Worm (Caenorhabditis elegans) whole organism, L2 larva: ENCODE results near the gene F47B8.18.

Source experiments
- C34F6.9 ChIP-seq: fragments of 150-350 bp; optimal IDR thresholded peaks from 2 replicates; lab custom pipeline; 2014; ENCODE audit warnings: missing biosample characterization, missing genetic modification characterization
- F13H6.1 ChIP-seq: sonication (generic microtip); optimal IDR thresholded peaks from 2 replicates; lab custom pipeline; 2016; ENCODE audit warnings: missing genetic modification characterization, missing compliant biosample characterization
- Y55F3AM.14 ChIP-seq: fragments of 200-800 bp; sonication (Bioruptor generic); optimal IDR thresholded peaks from 2 replicates; lab custom pipeline; 2018; ENCODE audit warnings: mild to moderate bottlenecking, missing genetic modification characterization, missing compliant biosample characterization
- ZK546.5 ChIP-seq: sonication (generic microtip); optimal IDR thresholded peaks from 2 replicates; lab custom pipeline; 2017; ENCODE audit warnings: missing biosample characterization, missing genetic modification characterization
- ama-1 ChIP-seq: fragments of 150-350 bp; optimal IDR thresholded peaks from 2 replicates; lab custom pipeline; 2018; ENCODE audit warnings: inconsistent platforms
- blmp-1 ChIP-seq: sonication (generic microtip); optimal IDR thresholded peaks from 2 replicates; lab custom pipeline; 2017; ENCODE audit warnings: missing genetic modification characterization, mild to moderate bottlenecking, missing compliant biosample characterization, antibody characterized with exemption, moderate library complexity; ENCODE audit not compliant: insufficient read depth
- ceh-82 ChIP-seq: fragments of 150-350 bp; optimal IDR thresholded peaks from 2 replicates; lab custom pipeline; 2014; ENCODE audit warnings: missing biosample characterization, missing genetic modification characterization
- crh-2 ChIP-seq: sonication (generic microtip); optimal IDR thresholded peaks from 2 replicates; lab custom pipeline; 2017; ENCODE audit warnings: missing biosample characterization, missing genetic modification characterization
- dmd-4 ChIP-seq: sonication (generic microtip); optimal IDR thresholded peaks from 2 replicates; lab custom pipeline; 2017; ENCODE audit warnings: missing biosample characterization, missing genetic modification characterization
- elt-1 ChIP-seq: fragments of 150-350 bp; optimal IDR thresholded peaks from 2 replicates; lab custom pipeline; 2014; ENCODE audit warnings: missing biosample characterization, missing genetic modification characterization
- elt-3 ChIP-seq: sonication (generic microtip); optimal IDR thresholded peaks from 2 replicates; lab custom pipeline; 2017; ENCODE audit warnings: missing biosample characterization, missing genetic modification characterization
- fos-1 ChIP-seq: fragments of 150-350 bp; optimal IDR thresholded peaks from 2 replicates; lab custom pipeline; 2014; ENCODE audit warnings: missing biosample characterization, missing genetic modification characterization
- gmeb-1 ChIP-seq: fragments of 150-350 bp; optimal IDR thresholded peaks from 2 replicates; lab custom pipeline; 2014; ENCODE audit warnings: missing biosample characterization, missing genetic modification characterization
- lin-39 ChIP-seq: fragments of 150-350 bp; optimal IDR thresholded peaks from 2 replicates; lab custom pipeline; 2014; ENCODE audit warnings: missing biosample characterization, missing genetic modification reagents, missing genetic modification characterization
- lsy-2 ChIP-seq, 2 experiments: fragments of 150-350 bp in 1 of 2; sonication (generic microtip) in 1 of 2; optimal IDR thresholded peaks; 2 replicates each; lab custom pipeline; 2014 to 2017; ENCODE audit warnings: missing biosample characterization in 2 of 2, missing genetic modification characterization in 2 of 2
- mbf-1 ChIP-seq: sonication (generic microtip); optimal IDR thresholded peaks from 2 replicates; lab custom pipeline; 2017; ENCODE audit warnings: missing biosample characterization, missing genetic modification characterization
- nhr-10 ChIP-seq: sonication (generic microtip); optimal IDR thresholded peaks from 2 replicates; lab custom pipeline; 2017; ENCODE audit warnings: missing biosample characterization, missing genetic modification characterization
- nhr-11 ChIP-seq: fragments of 150-350 bp; optimal IDR thresholded peaks from 2 replicates; lab custom pipeline; 2014; ENCODE audit warnings: missing biosample characterization, missing genetic modification characterization
- nhr-12 ChIP-seq: fragments of 150-350 bp; optimal IDR thresholded peaks from 2 replicates; lab custom pipeline; 2014; ENCODE audit warnings: missing biosample characterization, missing genetic modification characterization
- nhr-21 ChIP-seq: fragments of 150-350 bp; optimal IDR thresholded peaks from 2 replicates; lab custom pipeline; 2014; ENCODE audit warnings: missing biosample characterization, missing genetic modification characterization
- nhr-23 ChIP-seq: fragments of 150-350 bp; optimal IDR thresholded peaks from 2 replicates; lab custom pipeline; 2014; ENCODE audit warnings: missing biosample characterization, missing genetic modification reagents, missing genetic modification characterization
- nhr-25 ChIP-seq: fragments of 150-350 bp; sonication (generic microtip); optimal IDR thresholded peaks from 3 replicates; lab custom pipeline; 2014; ENCODE audit warnings: missing biosample characterization, missing genetic modification characterization
- nhr-77 ChIP-seq: fragments of 150-350 bp; optimal IDR thresholded peaks from 2 replicates; lab custom pipeline; 2014; ENCODE audit warnings: missing biosample characterization, missing genetic modification characterization
- peb-1 ChIP-seq: fragments of 150-350 bp; optimal IDR thresholded peaks from 2 replicates; lab custom pipeline; 2014; ENCODE audit warnings: missing biosample characterization, missing genetic modification characterization
- sma-3 ChIP-seq: sonication (generic microtip); optimal IDR thresholded peaks from 2 replicates; lab custom pipeline; 2016; ENCODE audit warnings: missing genetic modification reagents, missing genetic modification characterization, missing compliant biosample characterization
- snpc-4 ChIP-seq: fragments of 150-350 bp; optimal IDR thresholded peaks from 2 replicates; lab custom pipeline; 2014; ENCODE audit warnings: missing biosample characterization, missing genetic modification characterization
- unc-62 ChIP-seq: fragments of 150-350 bp; optimal IDR thresholded peaks from 2 replicates; lab custom pipeline; 2014; ENCODE audit warnings: missing biosample characterization, missing genetic modification reagents, missing genetic modification characterization
- ztf-11 ChIP-seq: sonication (generic microtip); optimal IDR thresholded peaks from 2 replicates; lab custom pipeline; 2017; ENCODE audit warnings: missing biosample characterization, missing genetic modification characterization

F47B8.18 gene

ce11 chrV:14283241-14283640 is 42.0 kb downstream of the F47B8.18 start, which contains the start of gene F40G12.10:
TSS of gene F40G12.10 (plus strand) at chrV:14283541.
- TF ChIP-seq crh-2 (tag; lab: Kevin White, UChicago) (no peak), dmd-4 (no peak), lsy-2 (tag; optimal IDR thresholded peaks at IDR 0.05; lab: Kevin White, UChicago) (no peak), elt-3 (tag; lab: Kevin White, UChicago) (no peak), nhr-12 (no peak), mbf-1 (tag; lab: Kevin White, UChicago) (no peak), sma-3 (GFP tag; lab: Kevin White, UChicago) (no peak), gmeb-1 (tag; lab: Kevin White, UChicago) (no peak), fos-1 (tag; lab: Kevin White, UChicago) (no peak), C34F6.9 (tag; lab: Kevin White, UChicago) (no peak), nhr-21 (tag; lab: Kevin White, UChicago) (no peak), ceh-82 (tag; lab: Kevin White, UChicago) (no peak), ztf-11 (no peak), ZK546.5 (no peak), elt-1 (no peak), F13H6.1 (tag; lab: Kevin White, UChicago) (no peak), lin-39 (tag; lab: Kevin White, UChicago) (no peak), ama-1 (no peak), nhr-25 (no peak), nhr-77 (tag; lab: Kevin White, UChicago) (no peak)

ce11 chrV:14282222-14282709 is 43.0 kb downstream of the F47B8.18 start, which contains the start of the genes srt-74 and F40G12.9:
TSS of gene srt-74 (minus strand) at chrV:14282322.
TSS of gene F40G12.9 (plus strand) at chrV:14282659.
- TF ChIP-seq unc-62 (GFP tag; lab: Kevin White, UChicago) (no peak), peb-1 (tag; lab: Kevin White, UChicago) (no peak), blmp-1 (tag; lab: Kevin White, UChicago) (no peak), elt-1 (no peak), F13H6.1 (tag; lab: Kevin White, UChicago) (no peak), nhr-25 (no peak), ZK546.5 (no peak), nhr-10 (tag; lab: Kevin White, UChicago) (no peak), Y55F3AM.14 (GFP tag; lab: Kevin White, UChicago) (no peak)
- TF ChIP-seq, all 48 proteins: peak for 0

ce11 chrV:14279777-14280176 is 45.5 kb downstream of the F47B8.18 start, which contains the start of gene srt-33:
TSS of gene srt-33 (minus strand) at chrV:14279877.
- TF ChIP-seq nhr-23 (tag; lab: Kevin White, UChicago), result no peak
- no peak for TF ChIP-seq nhr-12
- no peak for TF ChIP-seq nhr-11

- TF ChIP-seq snpc-4, result peak; percentile 38
- TF ChIP-seq, all 48 proteins: peak for 1; not testable (repeated sequence) for 47
Measured at ce11 chrV:14277456-14277855, 47.8 kb downstream of the F47B8.18 start.
